Worm (Caenorhabditis elegans): Measurements from ENCODE around the gene Y19D2B.2.

Gene Y19D2B.2

ce11 chrII:10925804-10926570 is 1.9 kb downstream of the Y19D2B.2 start, which contains the start of gene metr-1 (continued):
- TF ChIP-seq arid-1 (GFP tag; conservative IDR thresholded peaks at IDR 0.05) (no peak), mxl-2 (GFP tag; conservative IDR thresholded peaks at IDR 0.05) (no peak), lsy-2 (tag; optimal IDR thresholded peaks at IDR 0.05) (peak in 1 of 2 experiments; percentile 55), lir-3 (tag; optimal IDR thresholded peaks at IDR 0.05) (no peak), daf-12 (tag; optimal IDR thresholded peaks at IDR 0.05) (no peak), hlh-30 (tag; optimal IDR thresholded peaks at IDR 0.05; ENCODE audit: insufficient read depth) (peak; percentile 55), ZK337.2 (GFP tag; IDR thresholded peaks at IDR 0.05) (0 out of 2 replicates have a peak, but pooled peaks have one; percentile 34), aha-1 (tag) (no peak), spr-3 (GFP tag; optimal IDR thresholded peaks at IDR 0.05) (no peak), lim-7 (GFP tag; IDR thresholded peaks at IDR 0.05) (0 out of 2 replicates have a peak, but pooled peaks have one; percentile 23), lin-38 (GFP tag; IDR thresholded peaks at IDR 0.05) (peak; percentile 43), nhr-111 (GFP tag; optimal IDR thresholded peaks at IDR 0.05) (no peak), mxl-3 (GFP tag; optimal IDR thresholded peaks at IDR 0.05) (peak; percentile 74), vab-7 (GFP tag; IDR thresholded peaks at IDR 0.05) (no peak), lin-1 (GFP tag; IDR thresholded peaks at IDR 0.05) (no peak), nhr-11 (tag; optimal IDR thresholded peaks at IDR 0.05) (no peak), D1046.2 (GFP tag; IDR thresholded peaks at IDR 0.05) (no peak)

ce11 chrII:10930678-10931650 is 6.9 kb downstream of the Y19D2B.2 start:
- TF ChIP-seq lin-39 (tag; optimal IDR thresholded peaks at IDR 0.05) (no peak), tag-97 (GFP tag; IDR thresholded peaks at IDR 0.05) (no peak), egl-27 (tag; optimal IDR thresholded peaks at IDR 0.05) (no peak), zfp-2 (tag; optimal IDR thresholded peaks at IDR 0.05) (no peak), mxl-3 (GFP tag; optimal IDR thresholded peaks at IDR 0.05) (no peak), duxl-1 (tag; optimal IDR thresholded peaks at IDR 0.05; ENCODE audit: poor library complexity) (no peak), fkh-10 (GFP tag; optimal IDR thresholded peaks at IDR 0.05) (no peak), lim-7 (GFP tag; IDR thresholded peaks at IDR 0.05) (no peak), zfp-3 (GFP tag; conservative IDR thresholded peaks at IDR 0.05) (no peak; the same call in 1 of the 2 replicates), nhr-10 (tag; optimal IDR thresholded peaks at IDR 0.05) (no peak), zag-1 (tag; optimal IDR thresholded peaks at IDR 0.05) (no peak), hlh-11 (tag; optimal IDR thresholded peaks at IDR 0.05) (no peak), nhr-111 (GFP tag; optimal IDR thresholded peaks at IDR 0.05) (peak; percentile 5), spr-1 (tag; optimal IDR thresholded peaks at IDR 0.05) (no peak), saeg-2 (GFP tag; IDR thresholded peaks at IDR 0.05) (no peak), ama-1 (optimal IDR thresholded peaks at IDR 0.05) (peak; percentile 62), dmd-9 (GFP tag; IDR thresholded peaks at IDR 0.05) (no peak), hmg-1.1 (GFP tag; IDR thresholded peaks at IDR 0.05) (no peak), lsy-2 (tag; optimal IDR thresholded peaks at IDR 0.05) (no peak), tra-1 (GFP tag; IDR thresholded peaks at IDR 0.05) (no peak), Y105C5A.15 (GFP tag; IDR thresholded peaks at IDR 0.05) (no peak), rbr-2 (tag; optimal IDR thresholded peaks at IDR 0.05) (no peak), aha-1 (tag) (peak; percentile 95), lin-1 (GFP tag; IDR thresholded peaks at IDR 0.05) (no peak), pqm-1 (tag; optimal IDR thresholded peaks at IDR 0.05) (no peak), D1046.2 (GFP tag; IDR thresholded peaks at IDR 0.05) (no peak), Y5F2A.4 (GFP tag; optimal IDR thresholded peaks at IDR 0.05) (no peak), nhr-11 (tag; optimal IDR thresholded peaks at IDR 0.05) (no peak), hif-1 (tag; optimal IDR thresholded peaks at IDR 0.05) (peak in 1 of 2 experiments; percentile 22), lin-38 (GFP tag; IDR thresholded peaks at IDR 0.05) (peak; percentile 33; the same call in 1 of the 2 replicates), nhr-48 (tag; optimal IDR thresholded peaks at IDR 0.05) (no peak), ztf-11 (tag; optimal IDR thresholded peaks at IDR 0.05) (no peak), attf-4 (tag; optimal IDR thresholded peaks at IDR 0.05) (no peak), nhr-102 (tag; optimal IDR thresholded peaks at IDR 0.05) (no peak), dmd-8 (GFP tag; IDR thresholded peaks at IDR 0.05) (no peak), unc-130 (GFP tag; optimal IDR thresholded peaks at IDR 0.05) (no peak), mdt-29 (GFP tag; IDR thresholded peaks at IDR 0.05) (no peak)

Data from whole organism, L4 larva.